Worm (Caenorhabditis elegans): ENCODE data around the gene C55B6.1.

DNA sequence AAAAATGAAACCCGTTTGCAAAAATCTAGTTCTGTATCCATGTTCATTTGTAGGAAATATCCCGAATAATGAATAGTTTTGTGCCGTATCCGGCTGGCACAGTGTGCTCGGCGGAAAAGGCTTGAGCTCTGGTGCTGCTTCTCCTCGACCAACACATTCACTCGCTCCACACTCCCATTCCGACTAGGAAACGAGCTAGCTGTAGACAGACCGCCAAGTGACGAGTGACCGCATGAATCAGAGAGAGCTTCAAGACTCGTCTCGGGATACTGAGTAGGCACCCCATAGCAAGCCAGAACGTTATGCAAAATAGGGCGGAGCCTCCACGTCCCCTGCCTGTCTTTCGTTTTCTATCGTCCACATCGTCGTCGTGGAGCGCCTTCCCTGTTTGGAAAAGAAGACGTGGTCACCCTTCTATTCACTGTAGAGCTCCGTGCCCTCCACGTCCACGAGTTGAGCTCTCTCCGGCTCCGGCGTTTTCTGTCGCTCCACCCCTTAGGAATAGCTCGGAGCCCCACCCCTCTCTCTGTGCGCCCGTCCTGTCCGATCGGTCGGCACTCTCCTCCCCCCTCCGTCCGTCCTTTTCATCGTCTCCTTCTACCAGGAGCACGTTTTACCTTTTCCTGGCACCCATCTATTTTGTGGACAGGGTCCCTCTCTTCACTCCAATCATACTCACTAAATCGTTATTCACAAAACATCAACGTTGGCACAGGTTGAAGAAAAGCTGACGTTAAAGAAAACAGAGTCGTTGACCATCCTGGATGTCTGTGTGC, 17.7 kb downstream of the C55B6.1 start, which contains the start of gene syd-9:
- TF ChIP-seq Y55F3AM.14 (GFP tag; optimal IDR thresholded peaks at IDR 0.05) (no peak), ceh-82 (tag; optimal IDR thresholded peaks at IDR 0.05) (no peak), nhr-77 (tag; optimal IDR thresholded peaks at IDR 0.05) (no peak), peb-1 (tag; optimal IDR thresholded peaks at IDR 0.05) (no peak), blmp-1 (tag; optimal IDR thresholded peaks at IDR 0.05; ENCODE audit: insufficient read depth) (no peak), nhr-25 (tag; optimal IDR thresholded peaks at IDR 0.05) (no peak), lin-39 (tag; optimal IDR thresholded peaks at IDR 0.05) (no peak), elt-3 (tag; optimal IDR thresholded peaks at IDR 0.05) (no peak), ama-1 (optimal IDR thresholded peaks at IDR 0.05) (no peak), lin-11 (tag; optimal IDR thresholded peaks at IDR 0.05) (no peak), nhr-12 (tag; optimal IDR thresholded peaks at IDR 0.05) (no peak), R02D3.7 (tag; optimal IDR thresholded peaks at IDR 0.05) (no peak), snpc-4 (tag; optimal IDR thresholded peaks at IDR 0.05) (no peak)

All from whole organism, L2 larva.